Fruit fly (Drosophila melanogaster) whole organism, embryonic: Measurements from ENCODE around the gene CG34357.

ENCODE experiments used
- C15 ChIP-seq: fragments of 200-800 bp; sonication (Bioruptor generic); IDR thresholded peaks from 3 replicates; pipeline ENCODE4 v1.3.6; 2022; ENCODE audit warnings: missing biosample characterization, missing genetic modification characterization
- CG7372 ChIP-seq: fragments of 200-800 bp; sonication (Bioruptor generic); IDR thresholded peaks from 2 replicates; pipeline ENCODE4 v1.3.6; 2022; ENCODE audit warnings: missing biosample characterization, missing genetic modification characterization
- croc ChIP-seq: fragments of 200-800 bp; sonication (Bioruptor generic); conservative IDR thresholded peaks from 3 replicates; pipeline ENCODE4 v1.3.6; 2022; ENCODE audit warnings: missing biosample characterization, missing genetic modification characterization

dm6 chr3R:4445083-4445482, 112.8 kb downstream of the CG34357 start:
- TF ChIP-seq croc (GFP tag; lab: Robert Waterston, UW) (no peak), C15 (GFP tag; lab: Robert Waterston, UW) (no peak), CG7372 (GFP tag; lab: Robert Waterston, UW) (no peak)
